Fruit fly (Drosophila melanogaster) whole organism, pupa: ENCODE data around the gene CG3982.

ENCODE experiments used
- CG10348 ChIP-seq: fragments of 200-800 bp; sonication (Bioruptor generic); IDR thresholded peaks from 2 replicates; pipeline ENCODE4 v1.3.6; 2022; ENCODE audit warnings: missing biosample characterization, missing genetic modification characterization
- CG12605 ChIP-seq: fragments of 200-800 bp; sonication (Bioruptor generic); IDR thresholded peaks from 2 replicates; pipeline ENCODE4 v1.3.6; 2022; ENCODE audit warnings: missing biosample characterization, missing genetic modification characterization
- CG13204 ChIP-seq: fragments of 200-800 bp; sonication (Bioruptor generic); optimal IDR thresholded peaks from 2 replicates; lab custom pipeline; 2018; ENCODE audit warnings: missing biosample characterization, mild to moderate bottlenecking, missing genetic modification characterization, moderate library complexity
- CG14655 ChIP-seq: fragments of 200-800 bp; sonication (Bioruptor generic); optimal IDR thresholded peaks from 3 replicates; lab custom pipeline; 2017; ENCODE audit warnings: mild to moderate bottlenecking, missing biosample characterization, missing genetic modification reagents, missing genetic modification characterization
- CG15710 ChIP-seq: fragments of 200-800 bp; sonication (Bioruptor generic); optimal IDR thresholded peaks from 2 replicates; lab custom pipeline; 2018; ENCODE audit warnings: missing biosample characterization, mild to moderate bottlenecking, missing genetic modification characterization, moderate library complexity
- CG17806 ChIP-seq: fragments of 200-800 bp; sonication (Bioruptor generic); optimal IDR thresholded peaks from 2 replicates; lab custom pipeline; 2018; ENCODE audit warnings: missing biosample characterization, mild to moderate bottlenecking, missing genetic modification characterization, moderate library complexity
- CG32121 ChIP-seq: fragments of 200-800 bp; sonication (Bioruptor generic); IDR thresholded peaks from 2 replicates; pipeline ENCODE4 v1.3.6; 2022; ENCODE audit warnings: missing biosample characterization, missing genetic modification characterization
- CG34367 ChIP-seq: fragments of 200-800 bp; sonication (Bioruptor generic); optimal IDR thresholded peaks from 2 replicates; lab custom pipeline; 2018; ENCODE audit warnings: missing biosample characterization, mild to moderate bottlenecking, missing genetic modification characterization
- CG4496 ChIP-seq: fragments of 200-800 bp; sonication (Bioruptor generic); IDR thresholded peaks from 3 replicates; pipeline ENCODE4 v1.3.6; 2022; ENCODE audit warnings: missing biosample characterization, missing genetic modification characterization
- CG8159 ChIP-seq: fragments of 200-800 bp; sonication (Bioruptor generic); optimal IDR thresholded peaks from 3 replicates; lab custom pipeline; 2018; ENCODE audit warnings: missing biosample characterization, mild to moderate bottlenecking, missing genetic modification characterization, moderate library complexity
- CG8301 ChIP-seq: fragments of 200-800 bp; sonication (Bioruptor generic); optimal IDR thresholded peaks from 2 replicates; lab custom pipeline; 2018; ENCODE audit warnings: missing biosample characterization, mild to moderate bottlenecking, missing genetic modification characterization
- CG9948 ChIP-seq: fragments of 200-800 bp; sonication (Bioruptor generic); optimal IDR thresholded peaks from 2 replicates; lab custom pipeline; 2018; ENCODE audit warnings: missing biosample characterization, mild to moderate bottlenecking, missing genetic modification characterization, moderate library complexity
- D1 ChIP-seq: fragments of 200-800 bp; sonication (Bioruptor generic); optimal IDR thresholded peaks from 2 replicates; lab custom pipeline; 2018; ENCODE audit warnings: missing biosample characterization, mild to moderate bottlenecking, missing genetic modification characterization, moderate library complexity
- EcR ChIP-seq: fragments of 200-800 bp; sonication (Bioruptor generic); optimal IDR thresholded peaks from 3 replicates; lab custom pipeline; 2019; ENCODE audit warnings: missing biosample characterization, missing genetic modification characterization, mild to moderate bottlenecking, moderate library complexity, missing genetic modification reagents
- Ets98B ChIP-seq: fragments of 200-800 bp; sonication (Bioruptor generic); IDR thresholded peaks from 2 replicates; pipeline ENCODE4 v1.3.6; 2022; ENCODE audit warnings: missing biosample characterization, missing genetic modification characterization
- Pif1A ChIP-seq: fragments of 200-800 bp; sonication (Bioruptor generic); optimal IDR thresholded peaks from 3 replicates; lab custom pipeline; 2016; ENCODE audit warnings: missing biosample characterization, missing genetic modification characterization
- Pif1B ChIP-seq: fragments of 200-800 bp; sonication (Bioruptor generic); optimal IDR thresholded peaks from 3 replicates; lab custom pipeline; 2016; ENCODE audit warnings: missing biosample characterization, missing genetic modification characterization
- Snoo ChIP-seq: fragments of 200-800 bp; sonication (Bioruptor generic); optimal IDR thresholded peaks from 3 replicates; lab custom pipeline; 2017; ENCODE audit warnings: missing biosample characterization, mild to moderate bottlenecking, missing genetic modification characterization, inconsistent platforms
- fd96Ca ChIP-seq: fragments of 200-800 bp; sonication (Bioruptor generic); IDR thresholded peaks from 3 replicates; pipeline ENCODE4 v1.3.6; 2022; ENCODE audit warnings: missing biosample characterization, missing genetic modification characterization
- gl ChIP-seq: fragments of 200-800 bp; sonication (Bioruptor generic); optimal IDR thresholded peaks from 2 replicates; lab custom pipeline; 2018; ENCODE audit warnings: missing biosample characterization, mild to moderate bottlenecking, missing genetic modification characterization
- rn ChIP-seq: fragments of 200-800 bp; sonication (Bioruptor generic); IDR thresholded peaks from 2 replicates; pipeline ENCODE4 v1.3.6; 2022; ENCODE audit warnings: missing biosample characterization, missing genetic modification characterization

The CG3982 gene

DNA sequence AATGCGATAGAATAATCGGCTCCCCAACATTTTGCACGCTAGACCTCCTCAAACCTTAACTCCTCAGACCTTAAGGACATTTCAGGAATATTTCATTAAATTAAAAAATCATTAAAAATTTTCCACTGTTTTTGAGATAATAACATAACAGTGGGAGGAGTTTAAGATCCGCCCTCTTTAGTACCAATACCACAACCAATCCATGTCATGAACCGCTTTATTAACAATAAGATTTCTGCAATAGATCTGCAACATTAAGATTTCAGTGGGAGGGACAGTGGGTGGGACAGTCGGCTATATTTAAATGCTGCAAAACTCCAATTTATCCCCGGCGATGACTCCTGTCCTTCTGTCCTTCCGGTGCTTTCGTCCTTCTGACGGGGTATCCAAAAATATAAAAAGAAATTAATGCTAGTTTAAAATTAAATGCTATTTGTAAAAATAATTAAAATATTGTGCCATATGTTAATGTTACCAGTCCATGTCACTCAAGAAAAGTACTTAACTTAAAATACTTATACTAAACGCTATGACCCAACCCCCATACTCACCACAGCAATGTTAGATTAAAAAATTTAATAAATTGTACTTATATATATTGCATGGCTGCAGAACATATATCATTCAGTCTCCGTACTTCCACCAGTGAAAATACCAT lies 25.6 kb upstream of the CG3982 start, which contains the start of gene Srg3:
Gene Srg3 (plus strand): TSS at position 608 of the 658 bp plus-strand sequence.
- TF ChIP-seq Snoo (tag; lab: Kevin White, UChicago) (no peak), CG17806 (tag; lab: Kevin White, UChicago) (no peak), Ets98B (GFP tag; lab: Robert Waterston, UW) (no peak), CG32121 (GFP tag; lab: Robert Waterston, UW) (no peak), EcR (no peak), D1 (tag; lab: Kevin White, UChicago) (no peak)
- TF ChIP-seq, all 21 proteins: peak for 0

DNA sequence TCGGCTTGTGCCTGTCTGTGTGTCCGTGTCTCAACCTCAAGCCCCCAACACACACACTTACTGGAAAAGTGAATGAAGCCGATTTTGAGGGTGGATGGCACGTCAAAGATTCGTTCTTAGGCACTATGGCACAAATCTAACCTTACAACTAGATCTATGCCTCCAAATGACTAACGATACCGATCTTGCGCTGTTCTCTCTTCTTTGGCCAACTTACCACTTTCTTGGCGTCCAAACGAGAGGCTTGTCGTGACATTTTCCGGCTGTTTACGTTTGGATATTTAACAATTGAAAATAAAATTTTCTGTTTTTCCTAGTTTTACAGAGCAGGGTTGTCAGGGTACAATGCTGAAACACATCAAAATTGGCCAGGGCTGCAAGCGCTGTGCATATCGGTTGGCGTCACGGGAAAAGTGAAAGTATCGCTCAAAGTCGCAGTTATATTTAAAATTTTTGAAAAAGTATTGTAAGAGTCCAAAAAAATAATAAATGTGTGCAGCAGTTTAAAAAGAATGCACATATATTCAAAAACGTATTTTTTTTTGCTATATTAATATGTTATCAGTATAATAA lies 24.8 kb upstream of the CG3982 start, which contains the start of the genes Bet3 and Nf-YA:
Gene Bet3 (minus strand): TSS at position 361 of the 573 bp plus-strand sequence.
Gene Nf-YA (minus strand): TSS at position 361 of the 573 bp plus-strand sequence.
- no peak for TF ChIP-seq CG13204 (GFP tag; lab: Kevin White, UChicago)
- peak; percentile 54; the same call in 1 of the 3 replicates for TF ChIP-seq fd96Ca (GFP tag; lab: Robert Waterston, UW)
- no peak for TF ChIP-seq CG12605 (GFP tag; lab: Robert Waterston, UW)
- peak; percentile 88 for TF ChIP-seq D1 (tag; lab: Kevin White, UChicago)
- TF ChIP-seq CG32121 (GFP tag; lab: Robert Waterston, UW): no peak
- peak; percentile 27 for TF ChIP-seq Ets98B (GFP tag; lab: Robert Waterston, UW)
- TF ChIP-seq EcR: no peak
- TF ChIP-seq Pif1A (GFP tag; lab: Kevin White, UChicago): no peak
- no peak for TF ChIP-seq Pif1B (GFP tag; lab: Kevin White, UChicago)
- no peak for TF ChIP-seq CG14655 (GFP tag; lab: Kevin White, UChicago)
- TF ChIP-seq CG10348 (GFP tag; lab: Robert Waterston, UW): no peak
- no peak for TF ChIP-seq rn
- TF ChIP-seq CG8159 (tag; lab: Kevin White, UChicago): no peak
- peak; percentile 53 for TF ChIP-seq Snoo (tag; lab: Kevin White, UChicago)
- no peak for TF ChIP-seq CG17806 (tag; lab: Kevin White, UChicago)
- peak; percentile 49 for TF ChIP-seq CG15710 (tag; lab: Kevin White, UChicago)
- no peak for TF ChIP-seq CG9948
- TF ChIP-seq CG4496 (GFP tag; lab: Robert Waterston, UW): peak; percentile 56; the same call in 1 of the 3 replicates
- no peak for TF ChIP-seq CG8301 (tag; lab: Kevin White, UChicago)
- TF ChIP-seq gl (tag; lab: Kevin White, UChicago): no peak
- no peak for TF ChIP-seq CG34367
- TF ChIP-seq, all 21 proteins: peak for 6

DNA sequence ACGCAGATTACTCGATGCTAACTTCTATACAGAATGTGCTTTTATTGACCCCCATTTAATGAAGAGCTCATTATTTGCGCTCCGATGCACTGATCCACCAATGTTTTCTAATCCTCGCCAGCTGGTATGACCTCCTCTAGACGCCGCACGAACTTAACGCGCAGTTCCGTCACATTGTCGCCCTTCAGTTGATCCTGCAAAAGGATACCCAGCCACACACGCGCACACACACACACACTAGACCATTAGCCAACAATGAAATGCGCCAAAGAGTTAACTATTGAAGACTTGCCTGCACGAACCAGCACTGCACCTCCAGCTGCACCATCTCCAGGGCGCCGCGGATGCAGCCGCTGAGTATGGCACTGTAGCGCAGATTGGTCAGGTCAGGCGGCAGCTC lies 21.7 kb upstream of the CG3982 start:
- no peak for TF ChIP-seq Ets98B (GFP tag; lab: Robert Waterston, UW)
- TF ChIP-seq Pif1B (GFP tag; lab: Kevin White, UChicago): no peak
- TF ChIP-seq CG8159 (tag; lab: Kevin White, UChicago): no peak
- no peak for TF ChIP-seq CG8301 (tag; lab: Kevin White, UChicago)
- no peak for TF ChIP-seq EcR
- no peak for TF ChIP-seq CG17806 (tag; lab: Kevin White, UChicago)
- no peak for TF ChIP-seq gl (tag; lab: Kevin White, UChicago)
- TF ChIP-seq Snoo (tag; lab: Kevin White, UChicago): no peak
- no peak for TF ChIP-seq Pif1A (GFP tag; lab: Kevin White, UChicago)
- TF ChIP-seq CG32121 (GFP tag; lab: Robert Waterston, UW): no peak
- no peak for TF ChIP-seq CG15710 (tag; lab: Kevin White, UChicago)
- TF ChIP-seq CG10348 (GFP tag; lab: Robert Waterston, UW): no peak
- TF ChIP-seq CG13204 (GFP tag; lab: Kevin White, UChicago): no peak
- no peak for TF ChIP-seq rn
- TF ChIP-seq CG4496 (GFP tag; lab: Robert Waterston, UW): no peak

DNA sequence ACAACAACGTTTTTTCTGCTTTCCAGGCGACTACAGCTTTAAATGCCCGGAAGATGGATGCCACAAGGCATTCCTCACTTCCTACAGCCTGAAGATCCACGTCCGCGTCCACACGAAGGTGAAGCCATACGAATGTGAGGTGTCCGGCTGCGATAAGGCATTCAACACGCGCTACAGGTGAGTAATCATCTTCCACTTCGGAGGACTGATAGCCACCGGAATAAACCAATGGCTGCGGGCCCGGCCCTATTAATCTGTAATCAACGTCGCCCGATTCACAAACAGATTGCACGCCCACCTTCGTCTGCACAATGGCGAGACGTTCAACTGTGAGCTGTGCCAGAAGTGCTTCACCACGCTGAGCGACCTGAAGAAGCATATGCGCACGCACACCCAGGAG lies 18.6 kb upstream of the CG3982 start:
- no peak for TF ChIP-seq CG15710 (tag; lab: Kevin White, UChicago)
- no peak for TF ChIP-seq CG8301 (tag; lab: Kevin White, UChicago)
- TF ChIP-seq CG9948: no peak
- TF ChIP-seq D1 (tag; lab: Kevin White, UChicago): no peak
- TF ChIP-seq rn: no peak
- TF ChIP-seq CG13204 (GFP tag; lab: Kevin White, UChicago): no peak
- TF ChIP-seq Pif1B (GFP tag; lab: Kevin White, UChicago): no peak
- TF ChIP-seq Snoo (tag; lab: Kevin White, UChicago): no peak
- TF ChIP-seq Pif1A (GFP tag; lab: Kevin White, UChicago): no peak

DNA sequence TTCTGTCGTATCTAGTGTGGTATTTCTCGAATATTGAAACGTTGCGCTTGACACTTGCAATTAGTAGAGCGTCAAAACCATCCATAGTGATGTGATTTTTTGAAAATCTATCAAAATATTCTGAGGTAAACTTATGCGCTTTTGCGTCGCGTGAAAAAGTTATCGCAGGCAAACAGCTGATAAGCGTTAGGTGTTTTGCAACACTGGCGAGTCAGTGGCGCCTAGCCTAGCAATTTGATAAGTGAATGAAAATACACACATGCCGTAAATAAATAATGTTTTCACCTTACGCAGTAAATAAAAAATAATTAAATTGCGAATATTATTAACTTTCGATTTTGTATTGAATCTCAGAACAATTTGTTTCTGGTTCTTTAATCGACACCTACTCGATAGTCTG lies 18.1 kb upstream of the CG3982 start, which contains the start of gene CG42526:
Gene CG42526 (minus strand): TSS at position 85 of the 400 bp plus-strand sequence.
- TF ChIP-seq CG14655 (GFP tag; lab: Kevin White, UChicago): no peak
- TF ChIP-seq gl (tag; lab: Kevin White, UChicago): no peak
- peak; percentile 27 for TF ChIP-seq CG34367
- no peak for TF ChIP-seq Snoo (tag; lab: Kevin White, UChicago)
- TF ChIP-seq Ets98B (GFP tag; lab: Robert Waterston, UW): peak; percentile 35
- TF ChIP-seq CG32121 (GFP tag; lab: Robert Waterston, UW): no peak
- no peak for TF ChIP-seq CG13204 (GFP tag; lab: Kevin White, UChicago)
- TF ChIP-seq, all 21 proteins: peak for 2
